Worm (Caenorhabditis elegans) whole organism, L2 larva: ENCODE data around the gene C16C8.12.

ENCODE experiments used
- C34F6.9 ChIP-seq: fragments of 150-350 bp; optimal IDR thresholded peaks from 2 replicates; lab custom pipeline; 2014; ENCODE audit warnings: missing biosample characterization, missing genetic modification characterization
- F13H6.1 ChIP-seq: sonication (generic microtip); optimal IDR thresholded peaks from 2 replicates; lab custom pipeline; 2016; ENCODE audit warnings: missing genetic modification characterization, missing compliant biosample characterization
- R02D3.7 ChIP-seq: fragments of 150-350 bp; optimal IDR thresholded peaks from 2 replicates; lab custom pipeline; 2014; ENCODE audit warnings: missing biosample characterization, missing genetic modification characterization
- ZK546.5 ChIP-seq: sonication (generic microtip); optimal IDR thresholded peaks from 2 replicates; lab custom pipeline; 2017; ENCODE audit warnings: missing biosample characterization, missing genetic modification characterization
- ama-1 ChIP-seq: fragments of 150-350 bp; optimal IDR thresholded peaks from 2 replicates; lab custom pipeline; 2018; ENCODE audit warnings: inconsistent platforms
- blmp-1 ChIP-seq: sonication (generic microtip); optimal IDR thresholded peaks from 2 replicates; lab custom pipeline; 2017; ENCODE audit warnings: missing genetic modification characterization, mild to moderate bottlenecking, missing compliant biosample characterization, antibody characterized with exemption, moderate library complexity; ENCODE audit not compliant: insufficient read depth
- ceh-16 ChIP-seq: fragments of 150-350 bp; optimal IDR thresholded peaks from 2 replicates; lab custom pipeline; 2014; ENCODE audit warnings: missing biosample characterization, missing genetic modification characterization
- ceh-82 ChIP-seq: fragments of 150-350 bp; optimal IDR thresholded peaks from 2 replicates; lab custom pipeline; 2014; ENCODE audit warnings: missing biosample characterization, missing genetic modification characterization
- crh-2 ChIP-seq: sonication (generic microtip); optimal IDR thresholded peaks from 2 replicates; lab custom pipeline; 2017; ENCODE audit warnings: missing biosample characterization, missing genetic modification characterization
- egl-27 ChIP-seq: sonication (generic microtip); optimal IDR thresholded peaks from 3 replicates; lab custom pipeline; 2017; ENCODE audit warnings: missing biosample characterization, missing genetic modification reagents, missing genetic modification characterization
- elt-1 ChIP-seq: fragments of 150-350 bp; optimal IDR thresholded peaks from 2 replicates; lab custom pipeline; 2014; ENCODE audit warnings: missing biosample characterization, missing genetic modification characterization
- fos-1 ChIP-seq: fragments of 150-350 bp; optimal IDR thresholded peaks from 2 replicates; lab custom pipeline; 2014; ENCODE audit warnings: missing biosample characterization, missing genetic modification characterization
- gmeb-1 ChIP-seq: fragments of 150-350 bp; optimal IDR thresholded peaks from 2 replicates; lab custom pipeline; 2014; ENCODE audit warnings: missing biosample characterization, missing genetic modification characterization
- lin-11 ChIP-seq: fragments of 150-350 bp; sonication (generic microtip); optimal IDR thresholded peaks from 2 replicates; lab custom pipeline; 2014; ENCODE audit warnings: missing biosample characterization, missing genetic modification characterization, inconsistent platforms, mixed read lengths
- lin-39 ChIP-seq: fragments of 150-350 bp; optimal IDR thresholded peaks from 2 replicates; lab custom pipeline; 2014; ENCODE audit warnings: missing biosample characterization, missing genetic modification reagents, missing genetic modification characterization
- lsy-2 ChIP-seq, 2 experiments: fragments of 150-350 bp in 1 of 2; sonication (generic microtip) in 1 of 2; optimal IDR thresholded peaks; 2 replicates each; lab custom pipeline; 2014 to 2017; ENCODE audit warnings: missing biosample characterization in 2 of 2, missing genetic modification characterization in 2 of 2
- mab-5 ChIP-seq: fragments of 150-350 bp; optimal IDR thresholded peaks from 2 replicates; lab custom pipeline; 2014; ENCODE audit warnings: missing biosample characterization, missing genetic modification characterization
- mbf-1 ChIP-seq: sonication (generic microtip); optimal IDR thresholded peaks from 2 replicates; lab custom pipeline; 2017; ENCODE audit warnings: missing biosample characterization, missing genetic modification characterization
- nhr-10 ChIP-seq: sonication (generic microtip); optimal IDR thresholded peaks from 2 replicates; lab custom pipeline; 2017; ENCODE audit warnings: missing biosample characterization, missing genetic modification characterization
- nhr-11 ChIP-seq: fragments of 150-350 bp; optimal IDR thresholded peaks from 2 replicates; lab custom pipeline; 2014; ENCODE audit warnings: missing biosample characterization, missing genetic modification characterization
- nhr-12 ChIP-seq: fragments of 150-350 bp; optimal IDR thresholded peaks from 2 replicates; lab custom pipeline; 2014; ENCODE audit warnings: missing biosample characterization, missing genetic modification characterization
- nhr-129 ChIP-seq: fragments of 150-350 bp; optimal IDR thresholded peaks from 2 replicates; lab custom pipeline; 2014; ENCODE audit warnings: missing biosample characterization, missing genetic modification characterization
- nhr-21 ChIP-seq: fragments of 150-350 bp; optimal IDR thresholded peaks from 2 replicates; lab custom pipeline; 2014; ENCODE audit warnings: missing biosample characterization, missing genetic modification characterization
- nhr-23 ChIP-seq: fragments of 150-350 bp; optimal IDR thresholded peaks from 2 replicates; lab custom pipeline; 2014; ENCODE audit warnings: missing biosample characterization, missing genetic modification reagents, missing genetic modification characterization
- nhr-237 ChIP-seq: fragments of 150-350 bp; optimal IDR thresholded peaks from 2 replicates; lab custom pipeline; 2014; ENCODE audit warnings: missing biosample characterization, missing genetic modification characterization
- nhr-77 ChIP-seq: fragments of 150-350 bp; optimal IDR thresholded peaks from 2 replicates; lab custom pipeline; 2014; ENCODE audit warnings: missing biosample characterization, missing genetic modification characterization
- peb-1 ChIP-seq: fragments of 150-350 bp; optimal IDR thresholded peaks from 2 replicates; lab custom pipeline; 2014; ENCODE audit warnings: missing biosample characterization, missing genetic modification characterization
- sem-4 ChIP-seq: fragments of 150-350 bp; optimal IDR thresholded peaks from 2 replicates; lab custom pipeline; 2014; ENCODE audit warnings: missing biosample characterization, missing genetic modification reagents, missing genetic modification characterization
- skn-1 ChIP-seq: sonication (generic microtip); optimal IDR thresholded peaks from 2 replicates; lab custom pipeline; 2017; ENCODE audit warnings: missing biosample characterization, missing genetic modification characterization
- sma-3 ChIP-seq: sonication (generic microtip); optimal IDR thresholded peaks from 2 replicates; lab custom pipeline; 2016; ENCODE audit warnings: missing genetic modification reagents, missing genetic modification characterization, missing compliant biosample characterization
- sma-9 ChIP-seq, 2 experiments: fragments of 150-350 bp in 1 of 2; sonication (generic microtip) in 1 of 2; optimal IDR thresholded peaks; 2 replicates each; lab custom pipeline; 2014 to 2016; ENCODE audit warnings: missing genetic modification characterization in 2 of 2, mild to moderate bottlenecking in 1 of 2, missing biosample characterization in 1 of 2, missing compliant biosample characterization in 1 of 2, missing genetic modification reagents in 1 of 2, moderate library complexity in 1 of 2
- snpc-4 ChIP-seq: fragments of 150-350 bp; optimal IDR thresholded peaks from 2 replicates; lab custom pipeline; 2014; ENCODE audit warnings: missing biosample characterization, missing genetic modification characterization
- unc-39 ChIP-seq: fragments of 150-350 bp; optimal IDR thresholded peaks from 2 replicates; lab custom pipeline; 2014; ENCODE audit warnings: missing biosample characterization, missing genetic modification characterization
- unc-55 ChIP-seq: fragments of 150-350 bp; sonication (generic microtip); optimal IDR thresholded peaks from 3 replicates; lab custom pipeline; 2014; ENCODE audit warnings: missing biosample characterization, missing genetic modification reagents, missing genetic modification characterization
- unc-62 ChIP-seq: fragments of 150-350 bp; optimal IDR thresholded peaks from 2 replicates; lab custom pipeline; 2014; ENCODE audit warnings: missing biosample characterization, missing genetic modification reagents, missing genetic modification characterization
- zag-1 ChIP-seq: fragments of 150-350 bp; optimal IDR thresholded peaks from 2 replicates; lab custom pipeline; 2014; ENCODE audit warnings: missing biosample characterization, missing genetic modification characterization
- ztf-1 ChIP-seq: fragments of 200-800 bp; sonication (Bioruptor generic); conservative IDR thresholded peaks from 2 replicates; pipeline ENCODE4 v1.3.6; 2022; ENCODE audit warnings: missing genetic modification characterization, missing compliant biosample characterization
- ztf-11 ChIP-seq: sonication (generic microtip); optimal IDR thresholded peaks from 2 replicates; lab custom pipeline; 2017; ENCODE audit warnings: missing biosample characterization, missing genetic modification characterization

The C16C8.12 gene

DNA sequence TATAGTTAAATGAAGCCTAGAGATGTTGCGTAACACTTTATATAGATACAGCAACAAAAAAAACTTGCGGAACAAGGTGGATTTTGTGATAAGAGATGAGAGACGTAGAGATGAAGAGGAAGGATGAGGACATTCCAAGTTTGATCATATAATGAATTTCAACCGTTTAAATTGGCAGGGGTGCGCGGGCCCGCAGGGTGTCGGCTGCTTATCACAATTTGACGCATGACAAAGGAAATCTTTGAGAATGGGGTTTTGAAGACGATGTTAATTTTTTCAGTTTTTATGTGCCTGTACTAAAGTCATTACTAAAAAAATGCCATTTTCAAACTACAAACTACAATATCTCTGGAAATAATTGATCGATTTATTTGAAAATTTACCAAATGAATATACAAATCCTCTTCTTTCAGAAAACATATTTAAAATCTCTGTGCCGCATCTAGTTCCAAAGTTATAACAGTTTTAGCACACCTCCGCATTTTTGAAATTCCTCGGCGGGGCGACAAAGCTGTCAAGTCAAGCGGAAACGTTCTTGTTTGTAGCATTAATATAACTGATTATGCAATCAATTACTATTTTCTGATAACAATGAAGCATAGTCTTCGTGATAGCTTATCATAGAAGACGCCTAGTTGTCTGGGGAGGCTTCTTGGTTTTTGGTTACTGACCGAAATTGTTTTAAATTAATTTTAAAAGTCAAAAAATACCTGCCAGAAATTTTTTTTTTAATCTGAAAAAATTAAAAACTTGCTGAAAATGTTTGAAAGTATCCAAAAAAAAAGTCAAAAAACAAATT lies 12.5 kb upstream of the C16C8.12 start:
- no peak for TF ChIP-seq ztf-1
- peak; percentile 90 for TF ChIP-seq sma-9 (GFP tag; optimal IDR thresholded peaks at IDR 0.05; lab: Kevin White, UChicago)
- TF ChIP-seq sma-9 (tag; optimal IDR thresholded peaks at IDR 0.05; lab: Kevin White, UChicago), result no peak
- no peak for TF ChIP-seq nhr-11 (tag; lab: Kevin White, UChicago)
- TF ChIP-seq nhr-10, result no peak
- TF ChIP-seq snpc-4 (tag; lab: Kevin White, UChicago), result peak; percentile 59
- no peak for TF ChIP-seq zag-1
- no peak for TF ChIP-seq peb-1 (tag; lab: Kevin White, UChicago)
- TF ChIP-seq ztf-11, result no peak
- TF ChIP-seq gmeb-1 (tag; lab: Kevin White, UChicago), result no peak
- TF ChIP-seq ceh-16 (tag; lab: Kevin White, UChicago), result no peak
- no peak for TF ChIP-seq ceh-82 (tag; lab: Kevin White, UChicago)
- no peak for TF ChIP-seq skn-1 (tag; lab: Kevin White, UChicago)
- TF ChIP-seq sma-3 (GFP tag; lab: Kevin White, UChicago), result peak; percentile 66
- TF ChIP-seq mab-5 (tag; lab: Kevin White, UChicago), result no peak
- no peak for TF ChIP-seq ZK546.5 (tag; lab: Kevin White, UChicago)
- no peak for TF ChIP-seq lin-11 (tag; lab: Kevin White, UChicago)
- TF ChIP-seq elt-1, result no peak
- TF ChIP-seq fos-1 (tag; lab: Kevin White, UChicago), result peak; percentile 72
- no peak for TF ChIP-seq nhr-77 (tag; lab: Kevin White, UChicago)

DNA sequence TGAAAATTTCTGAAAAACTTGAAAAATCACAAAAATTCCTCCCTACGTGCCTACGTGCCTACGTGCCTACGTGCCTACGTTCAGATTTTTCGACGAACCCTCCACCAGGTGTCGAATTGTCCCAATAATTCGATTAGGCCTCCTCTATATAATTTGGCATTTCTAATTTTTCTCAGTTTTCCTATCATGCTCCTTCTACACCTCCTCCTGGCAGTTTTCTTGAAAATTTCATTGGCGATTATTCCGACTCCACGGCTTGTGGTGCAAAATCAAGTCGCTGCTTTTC lies 11.9 kb upstream of the C16C8.12 start, which contains the start of gene C16C8.17:
Gene C16C8.17, plus strand, starts transcription at position 187 of the 286 bp plus-strand sequence.
- TF ChIP-seq mbf-1 (tag; lab: Kevin White, UChicago), result no peak
- no peak for TF ChIP-seq sma-3 (GFP tag; lab: Kevin White, UChicago)
- no peak for TF ChIP-seq egl-27
- no peak for TF ChIP-seq lsy-2 (tag; optimal IDR thresholded peaks at IDR 0.05; lab: Kevin White, UChicago)
- no peak for TF ChIP-seq sem-4 (tag; lab: Kevin White, UChicago)
- TF ChIP-seq skn-1 (tag; lab: Kevin White, UChicago), result no peak
- TF ChIP-seq C34F6.9, result no peak
- no peak for TF ChIP-seq elt-1
- no peak for TF ChIP-seq nhr-129 (tag; lab: Kevin White, UChicago)
- no peak for TF ChIP-seq snpc-4 (tag; lab: Kevin White, UChicago)
- no peak for TF ChIP-seq fos-1 (tag; lab: Kevin White, UChicago)
- TF ChIP-seq nhr-10, result no peak
- TF ChIP-seq ama-1 (lab: Kevin White, UChicago), result no peak
- no peak for TF ChIP-seq peb-1 (tag; lab: Kevin White, UChicago)
- no peak for TF ChIP-seq nhr-77 (tag; lab: Kevin White, UChicago)
- TF ChIP-seq unc-39 (tag; lab: Kevin White, UChicago), result no peak
- no peak for TF ChIP-seq nhr-11 (tag; lab: Kevin White, UChicago)

DNA sequence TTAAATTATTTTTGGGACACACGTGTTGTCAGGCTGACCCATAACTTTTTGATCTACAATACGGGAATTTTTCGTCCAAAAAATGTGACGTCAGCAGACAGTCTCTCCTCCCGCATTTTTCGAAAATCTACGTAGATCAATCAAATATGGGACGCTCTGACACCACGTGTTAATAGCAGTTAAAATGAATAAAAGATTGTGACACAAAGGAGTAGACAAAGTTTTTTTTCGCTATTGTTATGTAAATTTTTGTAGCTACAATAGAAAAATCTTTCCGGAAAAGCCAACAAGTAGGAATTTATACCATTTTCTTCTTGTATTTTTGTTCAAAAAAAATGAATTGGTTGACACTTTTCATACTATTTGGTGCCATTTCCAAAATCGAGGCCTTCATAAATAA lies 11.1 kb upstream of the C16C8.12 start, which contains the start of gene C16C8.27:
Gene C16C8.27, plus strand, starts transcription at position 301 of the 400 bp plus-strand sequence.
- TF ChIP-seq blmp-1, result no peak
- TF ChIP-seq ceh-82 (tag; lab: Kevin White, UChicago), result no peak
- no peak for TF ChIP-seq F13H6.1 (tag; lab: Kevin White, UChicago)
- TF ChIP-seq nhr-237, result no peak

- TF ChIP-seq skn-1 (tag; lab: Kevin White, UChicago) (no peak), nhr-23 (tag; lab: Kevin White, UChicago) (no peak), lin-39 (no peak), unc-55 (GFP tag; lab: Kevin White, UChicago) (no peak), peb-1 (tag; lab: Kevin White, UChicago) (no peak), R02D3.7 (tag; lab: Kevin White, UChicago) (no peak), gmeb-1 (tag; lab: Kevin White, UChicago) (no peak), lin-11 (tag; lab: Kevin White, UChicago) (no peak), zag-1 (no peak), C34F6.9 (no peak), ZK546.5 (tag; lab: Kevin White, UChicago) (no peak), unc-62 (no peak), nhr-21 (tag; lab: Kevin White, UChicago) (no peak), sem-4 (tag; lab: Kevin White, UChicago) (no peak), ceh-82 (tag; lab: Kevin White, UChicago) (no peak), nhr-12 (tag; lab: Kevin White, UChicago) (no peak), nhr-237 (no peak), crh-2 (tag; lab: Kevin White, UChicago) (no peak)
These were observed 9.4 kb upstream of the C16C8.12 start, which contains the start of gene C16C8.22 for ce11 chrII:3443154-3443553. TSS of gene C16C8.22 (minus strand) at chrII:3443254.
